Fruit fly (Drosophila melanogaster): ENCODE data around the gene CG6951.

- no peak for TF ChIP-seq CG8478 (optimal IDR thresholded peaks at IDR 0.05)
- TF ChIP-seq CTCF (optimal IDR thresholded peaks at IDR 0.05), result no peak
Observed at dm6 chr3L:20197213-20197612, 43.9 kb upstream of the CG6951 start.

All from S2 (cell line).